In genomic region chr2L:6479226-6479906, dm6 we compare ENCODE assay signal across 1 fruit fly cellular context.
TF ChIP-seq lines count a peak whose summit lies in the region.

No protein-coding gene starts in this region.

TF ChIP-seq in whole organism, embryonic, 481 proteins besides CTCF, POLR2A, EP300 and RAD21 (continued from another document and continues in another):
- TF ChIP-seq CG6791 (GFP tag; IDR thresholded peaks at IDR 0.05; lab: Robert Waterston, UW; ENCODE audit: partially characterized antibody) (no peak), D19B (GFP tag; optimal IDR thresholded peaks at IDR 0.05; lab: Kevin White, UChicago) (no peak), Gug (GFP tag; IDR thresholded peaks at IDR 0.05; lab: Robert Waterston, UW) (no peak), danr (GFP tag; IDR thresholded peaks at IDR 0.05; lab: Robert Waterston, UW) (no peak), Fer2 (tag; optimal IDR thresholded peaks at IDR 0.05; lab: Kevin White, UChicago) (peak; percentile 37), sob (GFP tag; IDR thresholded peaks at IDR 0.05; lab: Robert Waterston, UW) (peak; percentile 53; the same call in 1 of the 2 replicates), CG10209 (GFP tag; optimal IDR thresholded peaks at IDR 0.05; lab: Kevin White, UChicago) (peak; percentile 36), abd-A (tag; optimal IDR thresholded peaks at IDR 0.05; lab: Kevin White, UChicago) (peak; percentile 62), CG15011 (GFP tag; optimal IDR thresholded peaks at IDR 0.05; lab: Kevin White, UChicago) (peak; percentile 34), Sry-β (GFP tag; optimal IDR thresholded peaks at IDR 0.05; lab: Kevin White, UChicago) (no peak), Kr (GFP tag; optimal IDR thresholded peaks at IDR 0.05; lab: Kevin White, UChicago) (no peak), sr (GFP tag; IDR thresholded peaks at IDR 0.05; lab: Robert Waterston, UW) (peak; percentile 14; the same call in 2 of the 3 replicates), CG8478 (optimal IDR thresholded peaks at IDR 0.05; lab: Kevin White, UChicago) (no peak), gt (GFP tag; IDR thresholded peaks at IDR 0.05; lab: Robert Waterston, UW) (no peak), cato (GFP tag; optimal IDR thresholded peaks at IDR 0.05; lab: Kevin White, UChicago; ENCODE audit: borderline replicate concordance) (no peak), tup (GFP tag; optimal IDR thresholded peaks at IDR 0.05; lab: Kevin White, UChicago) (no peak), seq (GFP tag; IDR thresholded peaks at IDR 0.05; lab: Robert Waterston, UW) (no peak; the same call in 1 of the 2 replicates), CG2116 (GFP tag; optimal IDR thresholded peaks at IDR 0.05; lab: Kevin White, UChicago) (no peak), CG9876 (GFP tag; optimal IDR thresholded peaks at IDR 0.05; lab: Kevin White, UChicago) (no peak), cwo (GFP tag; optimal IDR thresholded peaks at IDR 0.05; lab: Kevin White, UChicago) (peak; percentile 48), crc (GFP tag; optimal IDR thresholded peaks at IDR 0.05; lab: Kevin White, UChicago) (no peak), repo (GFP tag; optimal IDR thresholded peaks at IDR 0.05; lab: Kevin White, UChicago) (no peak), org-1 (GFP tag; optimal IDR thresholded peaks at IDR 0.05; lab: Kevin White, UChicago) (peak; percentile 28), CG9215 (GFP tag; IDR thresholded peaks at IDR 0.05; lab: Robert Waterston, UW) (peak; percentile 84), gsb (GFP tag; IDR thresholded peaks at IDR 0.05; lab: Robert Waterston, UW) (no peak), CrebB (tag; optimal IDR thresholded peaks at IDR 0.05; lab: Kevin White, UChicago) (peak; percentile 82), CG14860 (GFP tag; IDR thresholded peaks at IDR 0.05; lab: Robert Waterston, UW; ENCODE audit: partially characterized antibody) (no peak), CG10462 (GFP tag; optimal IDR thresholded peaks at IDR 0.05; lab: Kevin White, UChicago) (no peak), CG1792 (GFP tag; optimal IDR thresholded peaks at IDR 0.05; lab: Kevin White, UChicago) (no peak), Side (GFP tag; optimal IDR thresholded peaks at IDR 0.05; lab: Kevin White, UChicago) (no peak), grau (tag; optimal IDR thresholded peaks at IDR 0.05; lab: Kevin White, UChicago) (peak; percentile 13), HLH54F (GFP tag; optimal IDR thresholded peaks at IDR 0.05; lab: Kevin White, UChicago) (no peak), CG8924 (tag; optimal IDR thresholded peaks at IDR 0.05; lab: Kevin White, UChicago) (peak; percentile 97), tin (GFP tag; optimal IDR thresholded peaks at IDR 0.05; lab: Kevin White, UChicago) (no peak), CG17186 (GFP tag; optimal IDR thresholded peaks at IDR 0.05; lab: Kevin White, UChicago) (no peak), kah (GFP tag; optimal IDR thresholded peaks at IDR 0.05; lab: Kevin White, UChicago) (peak; percentile 91), CG14965 (GFP tag; optimal IDR thresholded peaks at IDR 0.05; lab: Kevin White, UChicago; ENCODE audit: borderline replicate concordance) (no peak), Gsc (GFP tag; IDR thresholded peaks at IDR 0.05; lab: Robert Waterston, UW) (no peak), Dll (GFP tag; IDR thresholded peaks at IDR 0.05; lab: Robert Waterston, UW; ENCODE audit: partially characterized antibody) (no peak), Awh (GFP tag; IDR thresholded peaks at IDR 0.05; lab: Robert Waterston, UW) (no peak), CG10654 (GFP tag; optimal IDR thresholded peaks at IDR 0.05; lab: Kevin White, UChicago) (no peak), Eip74EF (GFP tag; optimal IDR thresholded peaks at IDR 0.05; lab: Kevin White, UChicago) (peak in 1 of 2 experiments; percentile 36), Dp (GFP tag; optimal IDR thresholded peaks at IDR 0.05; lab: Kevin White, UChicago) (no peak), CG16815 (GFP tag; optimal IDR thresholded peaks at IDR 0.05; lab: Kevin White, UChicago) (no peak), CG17612 (GFP tag; IDR thresholded peaks at IDR 0.05; lab: Robert Waterston, UW) (no peak), tx (GFP tag; optimal IDR thresholded peaks at IDR 0.05; lab: Kevin White, UChicago) (no peak), hb (GFP tag; IDR thresholded peaks at IDR 0.05; lab: Robert Waterston, UW; ENCODE audit: partially characterized antibody) (no peak), Max (GFP tag; optimal IDR thresholded peaks at IDR 0.05; lab: Kevin White, UChicago) (no peak), ems (GFP tag; optimal IDR thresholded peaks at IDR 0.05; lab: Kevin White, UChicago) (no peak), lmd (GFP tag; IDR thresholded peaks at IDR 0.05; lab: Robert Waterston, UW) (no peak), CG15514 (GFP tag; optimal IDR thresholded peaks at IDR 0.05; lab: Kevin White, UChicago) (peak; percentile 72), Ravus (GFP tag; IDR thresholded peaks at IDR 0.05; lab: Robert Waterston, UW) (no peak), zen2 (GFP tag; IDR thresholded peaks at IDR 0.05; lab: Robert Waterston, UW; ENCODE audit: partially characterized antibody) (no peak), MESR4 (GFP tag; optimal IDR thresholded peaks at IDR 0.05; lab: Kevin White, UChicago) (no peak), sna (GFP tag; IDR thresholded peaks at IDR 0.05; lab: Robert Waterston, UW; ENCODE audit: partially characterized antibody) (no peak), CG12942 (GFP tag; optimal IDR thresholded peaks at IDR 0.05; lab: Kevin White, UChicago) (no peak), CG4730 (GFP tag; IDR thresholded peaks at IDR 0.05; lab: Robert Waterston, UW) (no peak), jumu (GFP tag; optimal IDR thresholded peaks at IDR 0.05; lab: Kevin White, UChicago) (no peak), E2f2 (GFP tag; IDR thresholded peaks at IDR 0.05; lab: Robert Waterston, UW) (peak; percentile 27), CG2120 (GFP tag; optimal IDR thresholded peaks at IDR 0.05; lab: Kevin White, UChicago) (peak; percentile 30), CG13296 (GFP tag; optimal IDR thresholded peaks at IDR 0.05; lab: Kevin White, UChicago) (peak; percentile 83), CG18599 (GFP tag; optimal IDR thresholded peaks at IDR 0.05; lab: Kevin White, UChicago) (peak; percentile 61), CG1602 (GFP tag; optimal IDR thresholded peaks at IDR 0.05; lab: Kevin White, UChicago) (no peak), Myb (GFP tag; optimal IDR thresholded peaks at IDR 0.05; lab: Kevin White, UChicago) (no peak), CG8388 (GFP tag; optimal IDR thresholded peaks at IDR 0.05; lab: Kevin White, UChicago) (no peak), CG9817 (tag; optimal IDR thresholded peaks at IDR 0.05; lab: Kevin White, UChicago) (peak; percentile 18), CG32532 (GFP tag; IDR thresholded peaks at IDR 0.05; lab: Robert Waterston, UW) (peak; percentile 62; the same call in 1 of the 2 replicates), CG4404 (GFP tag; IDR thresholded peaks at IDR 0.05; lab: Robert Waterston, UW) (no peak), unpg (GFP tag; optimal IDR thresholded peaks at IDR 0.05; lab: Kevin White, UChicago) (peak; percentile 18), B-H1 (GFP tag; IDR thresholded peaks at IDR 0.05; lab: Robert Waterston, UW) (no peak; the same call in 2 of the 3 replicates), GATAe (GFP tag; conservative IDR thresholded peaks at IDR 0.05; lab: Robert Waterston, UW) (no peak), ind (GFP tag; optimal IDR thresholded peaks at IDR 0.05; lab: Kevin White, UChicago) (peak; percentile 9), hth (optimal IDR thresholded peaks at IDR 0.05; lab: Kevin White, UChicago) (no peak), hbn (GFP tag; IDR thresholded peaks at IDR 0.05; lab: Robert Waterston, UW; ENCODE audit: partially characterized antibody) (no peak), CG15269 (tag; optimal IDR thresholded peaks at IDR 0.05; lab: Kevin White, UChicago) (peak; percentile 32), fd3F (GFP tag; optimal IDR thresholded peaks at IDR 0.05; lab: Kevin White, UChicago) (no peak), row (GFP tag; IDR thresholded peaks at IDR 0.05; lab: Robert Waterston, UW) (peak; percentile 36; the same call in 2 of the 3 replicates), Aef1 (GFP tag; IDR thresholded peaks at IDR 0.05; lab: Robert Waterston, UW) (no peak), otp (GFP tag; IDR thresholded peaks at IDR 0.05; lab: Robert Waterston, UW) (no peak), B-H2 (GFP tag; optimal IDR thresholded peaks at IDR 0.05; lab: Kevin White, UChicago) (peak; percentile 51), Atf3 (GFP tag; optimal IDR thresholded peaks at IDR 0.05; lab: Kevin White, UChicago) (peak; percentile 20), CG14050 (GFP tag; IDR thresholded peaks at IDR 0.05; lab: Robert Waterston, UW) (no peak), CG8765 (GFP tag; IDR thresholded peaks at IDR 0.05; lab: Robert Waterston, UW) (no peak), peb (GFP tag; IDR thresholded peaks at IDR 0.05; lab: Robert Waterston, UW) (no peak), CG2199 (GFP tag; IDR thresholded peaks at IDR 0.05; lab: Robert Waterston, UW) (no peak), CG6854 (GFP tag; optimal IDR thresholded peaks at IDR 0.05; lab: Kevin White, UChicago) (no peak), Fer3 (tag; optimal IDR thresholded peaks at IDR 0.05; lab: Kevin White, UChicago) (peak; percentile 52), CG12071 (GFP tag; optimal IDR thresholded peaks at IDR 0.05; lab: Kevin White, UChicago) (peak; percentile 80), CG3065 (GFP tag; optimal IDR thresholded peaks at IDR 0.05; lab: Kevin White, UChicago) (no peak), insv (GFP tag; optimal IDR thresholded peaks at IDR 0.05; lab: Kevin White, UChicago) (peak in 1 of 2 experiments; percentile 28), cg (GFP tag; optimal IDR thresholded peaks at IDR 0.05; lab: Kevin White, UChicago) (peak; percentile 90), Adf1 (GFP tag; IDR thresholded peaks at IDR 0.05; lab: Robert Waterston, UW) (peak; percentile 69), CG8089 (GFP tag; optimal IDR thresholded peaks at IDR 0.05; lab: Kevin White, UChicago) (no peak), Mad (GFP tag; optimal IDR thresholded peaks at IDR 0.05; lab: Kevin White, UChicago) (no peak), NC2β (GFP tag; optimal IDR thresholded peaks at IDR 0.05; lab: Kevin White, UChicago) (peak; percentile 20), p53 (GFP tag; optimal IDR thresholded peaks at IDR 0.05; lab: Kevin White, UChicago) (no peak), Optix (GFP tag; IDR thresholded peaks at IDR 0.05; lab: Robert Waterston, UW) (no peak), CG4617 (GFP tag; optimal IDR thresholded peaks at IDR 0.05; lab: Kevin White, UChicago; ENCODE audit: borderline replicate concordance) (no peak), CG11560 (tag; IDR thresholded peaks at IDR 0.05; lab: Robert Waterston, UW) (no peak), CG7271 (tag; optimal IDR thresholded peaks at IDR 0.05; lab: Kevin White, UChicago) (no peak), CG7963 (GFP tag; IDR thresholded peaks at IDR 0.05; lab: Robert Waterston, UW; ENCODE audit: partially characterized antibody) (no peak), chm (GFP tag; IDR thresholded peaks at IDR 0.05; lab: Robert Waterston, UW) (peak; percentile 61; the same call in 1 of the 2 replicates), Jarid2 (GFP tag; optimal IDR thresholded peaks at IDR 0.05; lab: Kevin White, UChicago) (no peak), Nf-YA (GFP tag; IDR thresholded peaks at IDR 0.05; lab: Robert Waterston, UW) (no peak), Rx (GFP tag; IDR thresholded peaks at IDR 0.05; lab: Robert Waterston, UW) (no peak), nom (GFP tag; optimal IDR thresholded peaks at IDR 0.05; lab: Kevin White, UChicago) (peak; percentile 47), emc (GFP tag; optimal IDR thresholded peaks at IDR 0.05; lab: Kevin White, UChicago) (peak; percentile 18), esg (GFP tag; conservative IDR thresholded peaks at IDR 0.05; lab: Robert Waterston, UW) (no peak), al (GFP tag; IDR thresholded peaks at IDR 0.05; lab: Robert Waterston, UW) (no peak), wek (GFP tag; optimal IDR thresholded peaks at IDR 0.05; lab: Kevin White, UChicago) (peak; percentile 72), CG13287 (GFP tag; IDR thresholded peaks at IDR 0.05; lab: Robert Waterston, UW; ENCODE audit: partially characterized antibody) (peak; percentile 13; the same call in 1 of the 2 replicates), lilli (GFP tag; optimal IDR thresholded peaks at IDR 0.05; lab: Kevin White, UChicago) (no peak), CG30431 (GFP tag; optimal IDR thresholded peaks at IDR 0.05; lab: Kevin White, UChicago) (no peak), CG1233 (GFP tag; optimal IDR thresholded peaks at IDR 0.05; lab: Kevin White, UChicago) (peak; percentile 63), Scr (GFP tag; IDR thresholded peaks at IDR 0.05; lab: Robert Waterston, UW; ENCODE audit: partially characterized antibody) (no peak), CG17568 (GFP tag; optimal IDR thresholded peaks at IDR 0.05; lab: Kevin White, UChicago) (peak; percentile 75), Med (GFP tag; lab: Kevin White, UChicago) (peak; percentile 78), sens (GFP tag; lab: Kevin White, UChicago) (peak; percentile 94), Elba2 (GFP tag; optimal IDR thresholded peaks at IDR 0.05; lab: Kevin White, UChicago) (no peak), gsb-n (tag; optimal IDR thresholded peaks at IDR 0.05; lab: Kevin White, UChicago) (no peak), CG2889 (GFP tag; IDR thresholded peaks at IDR 0.05; lab: Robert Waterston, UW) (no peak), CG3847 (GFP tag; IDR thresholded peaks at IDR 0.05; lab: Robert Waterston, UW) (no peak), CG10274 (GFP tag; optimal IDR thresholded peaks at IDR 0.05; lab: Kevin White, UChicago) (no peak), HLH4C (GFP tag; IDR thresholded peaks at IDR 0.05; lab: Robert Waterston, UW; ENCODE audit: partially characterized antibody) (no peak), Dad (GFP tag; optimal IDR thresholded peaks at IDR 0.05; lab: Kevin White, UChicago) (no peak), ttk (GFP tag; IDR thresholded peaks at IDR 0.05; lab: Robert Waterston, UW) (no peak), Sry-δ (GFP tag; optimal IDR thresholded peaks at IDR 0.05; lab: Kevin White, UChicago) (no peak), CG32767 (GFP tag; IDR thresholded peaks at IDR 0.05; lab: Robert Waterston, UW) (no peak), CG15479 (GFP tag; optimal IDR thresholded peaks at IDR 0.05; lab: Kevin White, UChicago) (no peak), bowl (GFP tag; IDR thresholded peaks at IDR 0.05; lab: Robert Waterston, UW) (0 out of 2 replicates have a peak, but pooled peaks have one; percentile 23), caup (GFP tag; optimal IDR thresholded peaks at IDR 0.05; lab: Kevin White, UChicago; ENCODE audit: severe bottlenecking) (peak; percentile 77), Hmr (GFP tag; optimal IDR thresholded peaks at IDR 0.05; lab: Kevin White, UChicago) (peak; percentile 61), CG6813 (GFP tag; optimal IDR thresholded peaks at IDR 0.05; lab: Kevin White, UChicago) (peak; percentile 69), CG18476 (GFP tag; optimal IDR thresholded peaks at IDR 0.05; lab: Kevin White, UChicago) (peak; percentile 4), wdn (GFP tag; IDR thresholded peaks at IDR 0.05; lab: Robert Waterston, UW) (no peak)
